Fruit fly (Drosophila melanogaster): ENCODE results near the gene Cyp309a1.

- TF ChIP-seq ey (GFP tag; optimal IDR thresholded peaks at IDR 0.05) (no peak), usp (GFP tag; optimal IDR thresholded peaks at IDR 0.05) (no peak), h (GFP tag; optimal IDR thresholded peaks at IDR 0.05) (no peak), foxo (GFP tag; optimal IDR thresholded peaks at IDR 0.05) (no peak), Hnf4 (GFP tag; optimal IDR thresholded peaks at IDR 0.05) (no peak), Abd-B (GFP tag; optimal IDR thresholded peaks at IDR 0.05) (no peak), psq (GFP tag; optimal IDR thresholded peaks at IDR 0.05) (no peak), fru (GFP tag; optimal IDR thresholded peaks at IDR 0.05) (no peak), Dif (GFP tag; optimal IDR thresholded peaks at IDR 0.05; ENCODE audit: partially characterized antibody) (no peak), HLH106 (tag; optimal IDR thresholded peaks at IDR 0.05) (no peak)
Measured at dm6 chr2L:2564758-2565157, at the start of gene Cyp309a1.
